Worm (Caenorhabditis elegans) whole organism, young adult: ENCODE results near the gene Y57A10A.8.

Experiments used
- B0019.2 ChIP-seq: fragments of 200-800 bp; sonication (Bioruptor generic); conservative IDR thresholded peaks from 2 replicates; pipeline ENCODE4 v1.3.6; 2022; ENCODE audit warnings: missing genetic modification reagents, missing genetic modification characterization, missing compliant biosample characterization
- ama-1 ChIP-seq, 3 experiments: fragments of 150-350 bp in 1 of 3; sonication (generic microtip) in 2 of 3; optimal IDR thresholded peaks; 2 replicates each; lab custom pipeline; 2014 to 2018; ENCODE audit warnings: missing biosample characterization in 2 of 3, missing genetic modification characterization in 2 of 3, missing genetic modification reagents in 2 of 3
- lsl-1 ChIP-seq: fragments of 200-800 bp; sonication (Bioruptor generic); optimal IDR thresholded peaks from 2 replicates; lab custom pipeline; 2018; ENCODE audit warnings: mild to moderate bottlenecking, missing genetic modification characterization, moderate library complexity, missing compliant biosample characterization
- nhr-27 ChIP-seq: fragments of 200-800 bp; sonication (Bioruptor generic); optimal IDR thresholded peaks from 2 replicates; lab custom pipeline; 2018; ENCODE audit warnings: mild to moderate bottlenecking, missing genetic modification characterization, moderate library complexity, missing compliant biosample characterization
- nhr-90 ChIP-seq: sonication (generic microtip); optimal IDR thresholded peaks from 2 replicates; lab custom pipeline; 2016; ENCODE audit warnings: missing genotype, mild to moderate bottlenecking, missing genetic modification characterization, missing compliant biosample characterization
- snpc-1.1 ChIP-seq: sonication (generic microtip); optimal IDR thresholded peaks from 2 replicates; lab custom pipeline; 2017; ENCODE audit warnings: missing genetic modification characterization, mild to moderate bottlenecking, missing compliant biosample characterization, antibody characterized with exemption, moderate library complexity, missing genotype, missing genetic modification reagents; ENCODE audit not compliant: insufficient read depth
- snpc-4 ChIP-seq, 5 experiments: fragments of 150-350 bp in 1 of 5; sonication (generic microtip) in 4 of 5; optimal IDR thresholded peaks; 2 replicates each; lab custom pipeline; 2014 to 2018; ENCODE audit warnings: missing genetic modification characterization in 5 of 5, missing biosample characterization in 3 of 5, antibody characterized with exemption in 2 of 5, mild to moderate bottlenecking in 2 of 5, missing compliant biosample characterization in 2 of 5, missing genotype in 2 of 5, moderate library complexity in 2 of 5, missing genetic modification reagents in 1 of 5
- unc-62 ChIP-seq: fragments of 150-350 bp; optimal IDR thresholded peaks from 2 replicates; lab custom pipeline; 2014; ENCODE audit warnings: missing biosample characterization, missing genetic modification reagents, missing genetic modification characterization
- ztf-22 ChIP-seq: fragments of 200-800 bp; sonication (Bioruptor generic); optimal IDR thresholded peaks from 2 replicates; lab custom pipeline; 2018; ENCODE audit warnings: mild to moderate bottlenecking, missing genetic modification characterization, moderate library complexity, missing compliant biosample characterization

ce11 chrII:12184857-12185256 is 20.2 kb downstream of the Y57A10A.8 start, which contains the start of gene Y57A10A.13:
- TF ChIP-seq snpc-4 (GFP tag; optimal IDR thresholded peaks at IDR 0.05; lab: Kevin White, UChicago) (no peak), snpc-4 (tag; optimal IDR thresholded peaks at IDR 0.05; lab: Kevin White, UChicago) (no peak), B0019.2 (no peak), lsl-1 (GFP tag; lab: Kevin White, UChicago) (no peak), ama-1 (optimal IDR thresholded peaks at IDR 0.05; lab: Kevin White, UChicago) (no peak), ama-1 (GFP tag; optimal IDR thresholded peaks at IDR 0.05; lab: Kevin White, UChicago) (no peak), ztf-22 (GFP tag; lab: Kevin White, UChicago) (no peak), snpc-1.1 (tag; lab: Kevin White, UChicago) (no peak), unc-62 (no peak), nhr-90 (no peak), nhr-27 (no peak)
